Fruit fly (Drosophila melanogaster) whole organism, embryonic: ENCODE results near the gene slf.

ENCODE experiments used
- ATbp ChIP-seq: fragments of 200-800 bp; sonication (Bioruptor generic); optimal IDR thresholded peaks from 2 replicates; lab custom pipeline; 2017; ENCODE audit warnings: missing biosample characterization, mild to moderate bottlenecking, missing genetic modification characterization, missing genetic modification reagents
- Aef1 ChIP-seq: fragments of 200-800 bp; sonication (Bioruptor generic); IDR thresholded peaks from 3 replicates; pipeline ENCODE4 v1.3.6; 2022; ENCODE audit warnings: missing biosample characterization, missing genetic modification characterization
- Atf6 ChIP-seq: fragments of 200-800 bp; sonication (Bioruptor generic); IDR thresholded peaks from 2 replicates; pipeline ENCODE4 v1.3.6; 2022; ENCODE audit warnings: missing biosample characterization, missing genetic modification characterization
- Awh ChIP-seq: fragments of 200-800 bp; sonication (Bioruptor generic); IDR thresholded peaks from 2 replicates; pipeline ENCODE4, ENCODE4 v1.3.6; 2022; ENCODE audit warnings: missing biosample characterization, missing genetic modification characterization
- BEAF-32 ChIP-seq: fragments of 200-800 bp; sonication (Bioruptor generic); optimal IDR thresholded peaks from 3 replicates; lab custom pipeline; 2017; ENCODE audit warnings: missing biosample characterization, missing genetic modification characterization, mild to moderate bottlenecking, moderate library complexity, missing genetic modification reagents
- Blimp-1 ChIP-seq: fragments of 200-800 bp; sonication (Bioruptor generic); optimal IDR thresholded peaks from 3 replicates; lab custom pipeline; 2018; ENCODE audit warnings: missing biosample characterization, missing genetic modification characterization, mild to moderate bottlenecking, moderate library complexity, missing genetic modification reagents
- CG11247 ChIP-seq: fragments of 200-800 bp; sonication (Bioruptor generic); IDR thresholded peaks from 2 replicates; pipeline ENCODE4 v1.3.6; 2022; ENCODE audit warnings: missing biosample characterization, missing genetic modification characterization
- CG12299 ChIP-seq: fragments of 200-800 bp; sonication (Bioruptor generic); optimal IDR thresholded peaks from 2 replicates; lab custom pipeline; 2018; ENCODE audit warnings: missing biosample characterization, mild to moderate bottlenecking, missing genetic modification characterization
- CG13775 ChIP-seq: fragments of 200-800 bp; sonication (Bioruptor generic); optimal IDR thresholded peaks from 3 replicates; lab custom pipeline; 2017; ENCODE audit warnings: missing biosample characterization, mild to moderate bottlenecking, missing genetic modification characterization
- CG1603 ChIP-seq: fragments of 200-800 bp; sonication (Bioruptor generic); optimal IDR thresholded peaks from 2 replicates; lab custom pipeline; 2019; ENCODE audit warnings: missing biosample characterization, mild to moderate bottlenecking, missing genetic modification characterization, moderate library complexity
- CG17912 ChIP-seq: fragments of 200-800 bp; sonication (Bioruptor generic); optimal IDR thresholded peaks from 2 replicates; lab custom pipeline; 2018; ENCODE audit warnings: missing biosample characterization, mild to moderate bottlenecking, missing genetic modification characterization
- CG2116 ChIP-seq: fragments of 200-800 bp; sonication (Bioruptor generic); optimal IDR thresholded peaks from 3 replicates; lab custom pipeline; 2018; ENCODE audit warnings: missing biosample characterization, mild to moderate bottlenecking, missing genetic modification characterization
- CG2889 ChIP-seq: fragments of 200-800 bp; sonication (Bioruptor generic); IDR thresholded peaks from 3 replicates; pipeline ENCODE4 v1.3.6; 2022; ENCODE audit warnings: missing biosample characterization, missing genetic modification characterization
- CG30431 ChIP-seq: fragments of 200-800 bp; sonication (Bioruptor generic); optimal IDR thresholded peaks from 2 replicates; lab custom pipeline; 2017; ENCODE audit warnings: missing biosample characterization, missing genetic modification characterization
- CG3065 ChIP-seq: fragments of 200-800 bp; sonication (Bioruptor generic); optimal IDR thresholded peaks from 2 replicates; lab custom pipeline; 2016; ENCODE audit warnings: missing biosample characterization, missing genetic modification characterization
- CG31441 ChIP-seq: fragments of 200-800 bp; sonication (Bioruptor generic); IDR thresholded peaks from 2 replicates; pipeline ENCODE4 v1.3.6; 2022; ENCODE audit warnings: missing biosample characterization, missing genetic modification characterization
- CG3847 ChIP-seq: fragments of 200-800 bp; sonication (Bioruptor generic); IDR thresholded peaks from 2 replicates; pipeline ENCODE4 v1.3.6; 2022; ENCODE audit warnings: missing biosample characterization, missing genetic modification characterization
- CG4707 ChIP-seq: fragments of 200-800 bp; sonication (Bioruptor generic); optimal IDR thresholded peaks from 2 replicates; lab custom pipeline; 2018; ENCODE audit warnings: missing biosample characterization, mild to moderate bottlenecking, missing genetic modification characterization, moderate library complexity
- CG5180 ChIP-seq: fragments of 200-800 bp; sonication (Bioruptor generic); optimal IDR thresholded peaks from 3 replicates; lab custom pipeline; 2017; ENCODE audit warnings: missing biosample characterization, missing genetic modification characterization, mild to moderate bottlenecking, moderate library complexity, missing genetic modification reagents
- CG6654 ChIP-seq: fragments of 200-800 bp; sonication (Bioruptor generic); optimal IDR thresholded peaks from 2 replicates; lab custom pipeline; 2017; ENCODE audit warnings: missing biosample characterization, mild to moderate bottlenecking, missing genetic modification characterization
- CG6791 ChIP-seq: fragments of 200-800 bp; sonication (Bioruptor generic); IDR thresholded peaks from 3 replicates; pipeline ENCODE4 v1.3.6; 2022; ENCODE audit warnings: missing biosample characterization, missing genetic modification characterization; ENCODE audit not compliant: partially characterized antibody
- CG8478 ChIP-seq: fragments of >200 bp; optimal IDR thresholded peaks from 2 replicates; lab custom pipeline; 2018
- ERR ChIP-seq: fragments of 200-800 bp; sonication (Bioruptor generic); optimal IDR thresholded peaks from 2 replicates; lab custom pipeline; 2016; ENCODE audit warnings: missing biosample characterization, missing genetic modification characterization
- Ets65A ChIP-seq: fragments of 200-800 bp; sonication (Bioruptor generic); peaks from one replicate; lab custom pipeline; 2016; ENCODE audit warnings: missing biosample characterization, missing genetic modification characterization
- Hr3 ChIP-seq: fragments of 200-800 bp; sonication (Bioruptor generic); optimal IDR thresholded peaks from 3 replicates; lab custom pipeline; 2016; ENCODE audit warnings: missing biosample characterization, missing genetic modification characterization
- Max ChIP-seq: fragments of 200-800 bp; sonication (Bioruptor generic); optimal IDR thresholded peaks from 2 replicates; lab custom pipeline; 2016; ENCODE audit warnings: missing biosample characterization, mild to moderate bottlenecking, missing genetic modification characterization
- Meics ChIP-seq: fragments of 200-800 bp; sonication (Bioruptor generic); optimal IDR thresholded peaks from 2 replicates; lab custom pipeline; 2017; ENCODE audit warnings: missing biosample characterization, mild to moderate bottlenecking, missing genetic modification characterization
- Nf-YA ChIP-seq: fragments of 200-800 bp; sonication (Bioruptor generic); IDR thresholded peaks from 2 replicates; pipeline ENCODE4 v1.3.6; 2022; ENCODE audit warnings: missing biosample characterization, missing genetic modification characterization
- Oaz ChIP-seq: fragments of 200-800 bp; sonication (Bioruptor generic); IDR thresholded peaks from 2 replicates; pipeline ENCODE4 v1.3.6; 2022; ENCODE audit warnings: missing biosample characterization, missing genetic modification characterization
- Opbp ChIP-seq: fragments of 200-800 bp; sonication (Bioruptor generic); IDR thresholded peaks from 3 replicates; pipeline ENCODE4 v1.3.6; 2022; ENCODE audit warnings: missing biosample characterization, missing genetic modification characterization; ENCODE audit not compliant: partially characterized antibody
- Pdp1 ChIP-seq, 2 experiments: fragments of 200-800 bp; sonication (Bioruptor generic); optimal IDR thresholded peaks; 3 replicates each; lab custom pipeline; 2016; ENCODE audit warnings: missing biosample characterization in 2 of 2, missing genetic modification characterization in 2 of 2, mild to moderate bottlenecking in 1 of 2, moderate library complexity in 1 of 2
- Scr ChIP-seq: fragments of 200-800 bp; sonication (Bioruptor generic); IDR thresholded peaks from 2 replicates; pipeline ENCODE4 v1.3.6; 2022; ENCODE audit warnings: missing biosample characterization, missing genetic modification characterization; ENCODE audit not compliant: partially characterized antibody
- Side ChIP-seq: fragments of 200-800 bp; sonication (Bioruptor generic); optimal IDR thresholded peaks from 2 replicates; lab custom pipeline; 2016; ENCODE audit warnings: missing biosample characterization, missing genetic modification characterization
- Sin3A ChIP-seq: fragments of >200 bp; optimal IDR thresholded peaks from 2 replicates; lab custom pipeline; 2018
- Sox102F ChIP-seq: fragments of 200-800 bp; sonication (Bioruptor generic); optimal IDR thresholded peaks from 2 replicates; lab custom pipeline; 2018; ENCODE audit warnings: missing biosample characterization, mild to moderate bottlenecking, missing genetic modification characterization, moderate library complexity
- ab ChIP-seq: fragments of 200-800 bp; sonication (Bioruptor generic); optimal IDR thresholded peaks from 2 replicates; lab custom pipeline; 2016; ENCODE audit warnings: missing biosample characterization, missing genetic modification characterization
- amos ChIP-seq: fragments of 200-800 bp; sonication (Bioruptor generic); IDR thresholded peaks from 2 replicates; pipeline ENCODE4 v1.3.6; 2022; ENCODE audit warnings: missing biosample characterization, missing genetic modification characterization; ENCODE audit not compliant: partially characterized antibody
- bbx ChIP-seq: fragments of 200-800 bp; sonication (Bioruptor generic); IDR thresholded peaks from 2 replicates; pipeline ENCODE4 v1.3.6; 2022; ENCODE audit warnings: missing biosample characterization, missing genetic modification characterization; ENCODE audit not compliant: partially characterized antibody
- bsh ChIP-seq, 2 experiments: fragments of 200-800 bp; sonication (Bioruptor generic); optimal IDR thresholded peaks; 2 replicates each; lab custom pipeline; 2017 to 2018; ENCODE audit warnings: mild to moderate bottlenecking in 2 of 2, missing biosample characterization in 2 of 2, missing genetic modification characterization in 2 of 2, moderate library complexity in 1 of 2
- chm ChIP-seq: fragments of 200-800 bp; sonication (Bioruptor generic); IDR thresholded peaks from 2 replicates; pipeline ENCODE4 v1.3.6; 2022; ENCODE audit warnings: missing biosample characterization, missing genetic modification characterization
- disco-r ChIP-seq: fragments of 200-800 bp; sonication (Bioruptor generic); optimal IDR thresholded peaks from 2 replicates; lab custom pipeline; 2016; ENCODE audit warnings: missing biosample characterization, missing genetic modification characterization
- dmrt11E ChIP-seq: fragments of 200-800 bp; sonication (Bioruptor generic); optimal IDR thresholded peaks from 3 replicates; lab custom pipeline; 2018; ENCODE audit warnings: missing biosample characterization, mild to moderate bottlenecking, missing genetic modification characterization, moderate library complexity
- eve ChIP-seq, 2 experiments: fragments of >200 bp; optimal IDR thresholded peaks; 2 replicates each; lab custom pipeline; 2017; ENCODE audit warnings: missing biosample characterization in 2 of 2, missing genetic modification characterization in 2 of 2
- gce ChIP-seq: fragments of 200-800 bp; sonication (Bioruptor generic); IDR thresholded peaks from 3 replicates; pipeline ENCODE4 v1.3.6; 2022; ENCODE audit warnings: missing biosample characterization, missing genetic modification characterization
- inv ChIP-seq: fragments of 200-800 bp; sonication (Bioruptor generic); IDR thresholded peaks from 2 replicates; pipeline ENCODE4 v1.3.6; 2022; ENCODE audit warnings: missing biosample characterization, missing genetic modification characterization; ENCODE audit not compliant: partially characterized antibody
- rib ChIP-seq: fragments of 200-800 bp; sonication (Bioruptor generic); IDR thresholded peaks from 2 replicates; pipeline ENCODE4 v1.3.6; 2022; ENCODE audit warnings: missing biosample characterization, missing genetic modification characterization
- row ChIP-seq: fragments of 200-800 bp; sonication (Bioruptor generic); IDR thresholded peaks from 3 replicates; pipeline ENCODE4 v1.3.6; 2022; ENCODE audit warnings: missing biosample characterization, missing genetic modification characterization
- salm ChIP-seq: fragments of 200-800 bp; sonication (Bioruptor generic); optimal IDR thresholded peaks from 2 replicates; lab custom pipeline; 2018; ENCODE audit warnings: missing biosample characterization, mild to moderate bottlenecking, missing genetic modification characterization
- sd ChIP-seq: fragments of 200-800 bp; sonication (Bioruptor generic); optimal IDR thresholded peaks from 3 replicates; lab custom pipeline; 2018; ENCODE audit warnings: missing biosample characterization, mild to moderate bottlenecking, missing genetic modification characterization, moderate library complexity
- sna ChIP-seq: fragments of 200-800 bp; sonication (Bioruptor generic); IDR thresholded peaks from 2 replicates; pipeline ENCODE4 v1.3.6; 2022; ENCODE audit warnings: missing biosample characterization, missing genetic modification characterization; ENCODE audit not compliant: partially characterized antibody
- sr ChIP-seq: fragments of 200-800 bp; sonication (Bioruptor generic); IDR thresholded peaks from 3 replicates; pipeline ENCODE4 v1.3.6; 2022; ENCODE audit warnings: missing biosample characterization, missing genetic modification characterization
- zfh1 ChIP-seq: fragments of 200-800 bp; sonication (Bioruptor generic); IDR thresholded peaks from 3 replicates; pipeline ENCODE4 v1.3.6; 2022; ENCODE audit warnings: missing biosample characterization, missing genetic modification characterization

slf gene

dm6 chr2L:4830490-4830889, 28.8 kb upstream of the slf start, which contains the start of gene Fnta (continued):
- TF ChIP-seq CG2889 (GFP tag; lab: Robert Waterston, UW) (no peak), Sox102F (GFP tag; lab: Kevin White, UChicago) (no peak), CG3847 (GFP tag; lab: Robert Waterston, UW) (no peak), CG2116 (GFP tag; lab: Kevin White, UChicago) (peak; percentile 45), Atf6 (GFP tag; lab: Robert Waterston, UW) (no peak), ATbp (no peak), Awh (GFP tag; lab: Robert Waterston, UW) (no peak), Side (GFP tag; lab: Kevin White, UChicago) (no peak), amos (GFP tag; lab: Robert Waterston, UW) (peak; percentile 80; the same call in 1 of the 2 replicates), zfh1 (GFP tag; lab: Robert Waterston, UW) (no peak), Oaz (GFP tag; lab: Robert Waterston, UW) (no peak), CG5180 (GFP tag; lab: Kevin White, UChicago) (no peak), row (no peak), salm (tag; lab: Kevin White, UChicago) (no peak), CG12299 (no peak), gce (no peak), eve (GFP tag; optimal IDR thresholded peaks at IDR 0.05; lab: Kevin White, UChicago) (no peak), CG1603 (no peak), CG8478 (lab: Kevin White, UChicago) (no peak), Scr (peak; percentile 81), Nf-YA (no peak), ERR (GFP tag; lab: Kevin White, UChicago) (no peak), disco-r (GFP tag; lab: Kevin White, UChicago) (no peak), BEAF-32 (peak; percentile 54), Max (no peak), Hr3 (GFP tag; lab: Kevin White, UChicago) (no peak), Meics (GFP tag; lab: Kevin White, UChicago) (no peak), CG4707 (GFP tag; lab: Kevin White, UChicago) (no peak), CG17912 (GFP tag; lab: Kevin White, UChicago) (no peak), Sin3A (lab: Kevin White, UChicago) (no peak), ab (no peak), sr (GFP tag; lab: Robert Waterston, UW) (no peak), CG11247 (GFP tag; lab: Robert Waterston, UW) (no peak), rib (GFP tag; lab: Robert Waterston, UW) (no peak), Ets65A (GFP tag; lab: Kevin White, UChicago) (no peak), Opbp (GFP tag; lab: Robert Waterston, UW) (peak; percentile 93; the same call in 2 of the 3 replicates), CG31441 (no peak), Aef1 (GFP tag; lab: Robert Waterston, UW) (no peak), CG13775 (GFP tag; lab: Kevin White, UChicago) (no peak), bbx (GFP tag; lab: Robert Waterston, UW) (peak; percentile 96), Blimp-1 (no peak), Pdp1 (GFP tag; optimal IDR thresholded peaks at IDR 0.05; lab: Kevin White, UChicago) (no peak), bsh (GFP tag; optimal IDR thresholded peaks at IDR 0.05; lab: Kevin White, UChicago) (no peak), CG6791 (GFP tag; lab: Robert Waterston, UW) (peak; percentile 93), CG6654 (GFP tag; lab: Kevin White, UChicago) (no peak), CG3065 (GFP tag; lab: Kevin White, UChicago) (no peak), inv (peak; percentile 36), sd (peak; percentile 54), CG30431 (GFP tag; lab: Kevin White, UChicago) (no peak), sna (GFP tag; lab: Robert Waterston, UW) (peak; percentile 89), chm (GFP tag; lab: Robert Waterston, UW) (no peak), dmrt11E (tag; lab: Kevin White, UChicago) (no peak)
